Fruit fly (Drosophila melanogaster) whole organism, prepupa: ENCODE data around the gene Notum.

Source experiments
- CG11294 ChIP-seq: fragments of 200-800 bp; sonication (Bioruptor generic); IDR thresholded peaks from 2 replicates; pipeline ENCODE4 v1.3.6; 2022; ENCODE audit warnings: missing biosample characterization, missing genetic modification characterization
- CG11762 ChIP-seq: fragments of 200-800 bp; sonication (Bioruptor generic); optimal IDR thresholded peaks from 3 replicates; lab custom pipeline; 2016; ENCODE audit warnings: missing biosample characterization, missing genetic modification characterization; ENCODE audit not compliant: insufficient read depth
- CG11902 ChIP-seq: fragments of 200-800 bp; sonication (Bioruptor generic); optimal IDR thresholded peaks from 3 replicates; lab custom pipeline; 2016; ENCODE audit warnings: missing biosample characterization, missing genetic modification characterization
- CG15336 ChIP-seq: fragments of 200-800 bp; sonication (Bioruptor generic); IDR thresholded peaks from 2 replicates; pipeline ENCODE4 v1.3.6; 2022; ENCODE audit warnings: missing biosample characterization, missing genetic modification characterization
- CG1621 ChIP-seq: fragments of 200-800 bp; sonication (Bioruptor generic); optimal IDR thresholded peaks from 3 replicates; lab custom pipeline; 2018; ENCODE audit warnings: missing biosample characterization, mild to moderate bottlenecking, missing genetic modification characterization
- CG3032 ChIP-seq: fragments of 200-800 bp; optimal IDR thresholded peaks from 2 replicates; lab custom pipeline; 2019; ENCODE audit warnings: missing biosample characterization, mild to moderate bottlenecking, missing genetic modification characterization, moderate library complexity
- CG32006 ChIP-seq: fragments of 200-800 bp; sonication (Bioruptor generic); optimal IDR thresholded peaks from 3 replicates; lab custom pipeline; 2017; ENCODE audit warnings: missing biosample characterization, mild to moderate bottlenecking, missing genetic modification characterization
- CG34406 ChIP-seq: fragments of 200-800 bp; sonication (Bioruptor generic); optimal IDR thresholded peaks from 3 replicates; lab custom pipeline; 2016; ENCODE audit warnings: missing biosample characterization, missing genetic modification characterization
- CG4318 ChIP-seq: fragments of 200-800 bp; sonication (Bioruptor generic); optimal IDR thresholded peaks from 3 replicates; lab custom pipeline; 2017; ENCODE audit warnings: missing biosample characterization, mild to moderate bottlenecking, missing genetic modification characterization
- CG6276 ChIP-seq: fragments of 200-800 bp; sonication (Bioruptor generic); optimal IDR thresholded peaks from 2 replicates; lab custom pipeline; 2017; ENCODE audit warnings: missing biosample characterization, mild to moderate bottlenecking, missing genetic modification characterization
- CG6792 ChIP-seq: fragments of 200-800 bp; sonication (Bioruptor generic); optimal IDR thresholded peaks from 3 replicates; lab custom pipeline; 2016; ENCODE audit warnings: missing biosample characterization, missing genetic modification characterization
- CG6808 ChIP-seq: fragments of 200-800 bp; sonication (Bioruptor generic); optimal IDR thresholded peaks from 3 replicates; lab custom pipeline; 2017; ENCODE audit warnings: missing biosample characterization, missing genetic modification characterization, mild to moderate bottlenecking, moderate library complexity, missing genetic modification reagents
- CG6854 ChIP-seq: fragments of 200-800 bp; sonication (Bioruptor generic); optimal IDR thresholded peaks from 2 replicates; lab custom pipeline; 2017; ENCODE audit warnings: missing biosample characterization, mild to moderate bottlenecking, missing genetic modification characterization
- CG7368 ChIP-seq: fragments of 200-800 bp; sonication (Bioruptor generic); optimal IDR thresholded peaks from 3 replicates; lab custom pipeline; 2016; ENCODE audit warnings: missing biosample characterization, missing genetic modification characterization
- CG9139 ChIP-seq: fragments of 200-800 bp; sonication (Bioruptor generic); optimal IDR thresholded peaks from 3 replicates; lab custom pipeline; 2017; ENCODE audit warnings: missing biosample characterization, mild to moderate bottlenecking, missing genetic modification characterization
- Ets21C ChIP-seq: fragments of 200-800 bp; sonication (Bioruptor generic); optimal IDR thresholded peaks from 3 replicates; lab custom pipeline; 2016; ENCODE audit warnings: missing biosample characterization, missing genetic modification characterization
- Gug ChIP-seq: fragments of 200-800 bp; sonication (Bioruptor generic); IDR thresholded peaks from 2 replicates; pipeline ENCODE4 v1.3.6; 2022; ENCODE audit warnings: missing biosample characterization, missing genetic modification characterization
- Hr39 ChIP-seq: fragments of 200-800 bp; sonication (Bioruptor generic); optimal IDR thresholded peaks from 2 replicates; lab custom pipeline; 2016; ENCODE audit warnings: missing biosample characterization, missing genetic modification characterization
- Lpt ChIP-seq: fragments of 200-800 bp; sonication (Bioruptor generic); optimal IDR thresholded peaks from 3 replicates; lab custom pipeline; 2016; ENCODE audit warnings: missing biosample characterization, missing genetic modification characterization
- Met ChIP-seq: fragments of 200-800 bp; sonication (Bioruptor generic); optimal IDR thresholded peaks from 3 replicates; lab custom pipeline; 2016; ENCODE audit warnings: missing biosample characterization, missing genetic modification characterization
- OdsH ChIP-seq: fragments of 200-800 bp; sonication (Bioruptor generic); optimal IDR thresholded peaks from 3 replicates; lab custom pipeline; 2016; ENCODE audit warnings: missing biosample characterization, missing genetic modification characterization
- Smox ChIP-seq: fragments of 200-800 bp; sonication (Bioruptor generic); optimal IDR thresholded peaks from 3 replicates; lab custom pipeline; 2016; ENCODE audit warnings: missing biosample characterization, missing genetic modification characterization
- Sox102F ChIP-seq: fragments of 200-800 bp; sonication (Bioruptor generic); optimal IDR thresholded peaks from 2 replicates; lab custom pipeline; 2016; ENCODE audit warnings: missing biosample characterization, mild to moderate bottlenecking, missing genetic modification characterization
- Sox15 ChIP-seq: fragments of 200-800 bp; sonication (Bioruptor generic); optimal IDR thresholded peaks from 3 replicates; lab custom pipeline; 2016; ENCODE audit warnings: missing biosample characterization, missing genetic modification characterization
- acj6 ChIP-seq: fragments of 200-800 bp; sonication (Bioruptor generic); optimal IDR thresholded peaks from 3 replicates; lab custom pipeline; 2016; ENCODE audit warnings: missing biosample characterization, missing genetic modification characterization
- cyc ChIP-seq: fragments of 200-800 bp; sonication (Bioruptor generic); optimal IDR thresholded peaks from 3 replicates; lab custom pipeline; 2016; ENCODE audit warnings: missing biosample characterization, missing genetic modification characterization
- dac ChIP-seq: fragments of 200-800 bp; sonication (Bioruptor generic); optimal IDR thresholded peaks from 2 replicates; lab custom pipeline; 2017; ENCODE audit warnings: missing biosample characterization, mild to moderate bottlenecking, missing genetic modification characterization
- eg ChIP-seq: fragments of 200-800 bp; sonication (Bioruptor generic); IDR thresholded peaks from 3 replicates; pipeline ENCODE4 v1.3.6; 2022; ENCODE audit warnings: missing biosample characterization, missing genetic modification characterization
- fd59A ChIP-seq: fragments of 200-800 bp; sonication (Bioruptor generic); optimal IDR thresholded peaks from 2 replicates; lab custom pipeline; 2017; ENCODE audit warnings: missing biosample characterization, mild to moderate bottlenecking, missing genetic modification characterization, missing genetic modification reagents
- fd85E ChIP-seq: fragments of 200-800 bp; sonication (Bioruptor generic); optimal IDR thresholded peaks from 3 replicates; lab custom pipeline; 2016; ENCODE audit warnings: missing biosample characterization, missing genetic modification characterization
- fkh ChIP-seq: fragments of 200-800 bp; sonication (Bioruptor generic); optimal IDR thresholded peaks from 3 replicates; lab custom pipeline; 2017; ENCODE audit warnings: missing biosample characterization, mild to moderate bottlenecking, missing genetic modification characterization, moderate library complexity
- lz ChIP-seq: fragments of 200-800 bp; sonication (Bioruptor generic); optimal IDR thresholded peaks from 3 replicates; lab custom pipeline; 2016; ENCODE audit warnings: missing biosample characterization, missing genetic modification characterization
- net ChIP-seq: fragments of 200-800 bp; sonication (Bioruptor generic); optimal IDR thresholded peaks from 3 replicates; lab custom pipeline; 2016; ENCODE audit warnings: missing biosample characterization, missing genetic modification characterization
- pdm3 ChIP-seq: fragments of 200-800 bp; sonication (Bioruptor generic); optimal IDR thresholded peaks from 3 replicates; lab custom pipeline; 2016; ENCODE audit warnings: missing biosample characterization, missing genetic modification characterization
- salr ChIP-seq, 2 experiments: fragments of 200-800 bp; sonication (Bioruptor generic); optimal IDR thresholded peaks; 3 replicates each; lab custom pipeline; 2016 to 2018; ENCODE audit warnings: missing biosample characterization in 2 of 2, missing genetic modification characterization in 2 of 2, mild to moderate bottlenecking in 1 of 2
- ss ChIP-seq, 2 experiments: fragments of 200-800 bp; sonication (Bioruptor generic); optimal IDR thresholded peaks; 2 replicates in 1 of 2; 3 replicates in 1 of 2; lab custom pipeline; 2017 to 2018; ENCODE audit warnings: mild to moderate bottlenecking in 2 of 2, missing biosample characterization in 2 of 2, missing genetic modification characterization in 2 of 2, moderate library complexity in 1 of 2
- svp ChIP-seq: fragments of 200-800 bp; sonication (Bioruptor generic); peaks from one replicate; lab custom pipeline; 2016; ENCODE audit warnings: missing biosample characterization, missing genetic modification characterization
- topi ChIP-seq: fragments of 200-800 bp; sonication (Bioruptor generic); optimal IDR thresholded peaks from 3 replicates; lab custom pipeline; 2016; ENCODE audit warnings: missing biosample characterization, missing genetic modification characterization
- vri ChIP-seq: fragments of 200-800 bp; sonication (Bioruptor generic); optimal IDR thresholded peaks from 3 replicates; lab custom pipeline; 2016; ENCODE audit warnings: missing biosample characterization, mild to moderate bottlenecking, missing genetic modification characterization

The Notum gene

dm6 chr3L:16027163-16027633, 3.9 kb downstream of the Notum start (continued):
- TF ChIP-seq vri (GFP tag; lab: Kevin White, UChicago) (no peak), OdsH (GFP tag; lab: Kevin White, UChicago) (peak; percentile 62), CG9139 (GFP tag; lab: Kevin White, UChicago) (peak; percentile 64), fkh (GFP tag; lab: Kevin White, UChicago) (peak; percentile 96), net (GFP tag; lab: Kevin White, UChicago) (peak; percentile 73), CG34406 (GFP tag; lab: Kevin White, UChicago) (peak; percentile 54), CG11294 (GFP tag; lab: Robert Waterston, UW) (peak; percentile 80), CG11762 (GFP tag; lab: Kevin White, UChicago) (peak; percentile 67), Ets21C (GFP tag; lab: Kevin White, UChicago) (peak; percentile 17), CG1621 (peak; percentile 42), CG6792 (GFP tag; lab: Kevin White, UChicago) (peak; percentile 65), topi (GFP tag; lab: Kevin White, UChicago) (peak; percentile 49), CG6276 (peak; percentile 66), lz (GFP tag; lab: Kevin White, UChicago) (peak; percentile 52), ss (GFP tag; optimal IDR thresholded peaks at IDR 0.05; lab: Kevin White, UChicago) (peak; percentile 80 to 85), cyc (GFP tag; lab: Kevin White, UChicago) (peak; percentile 25), acj6 (GFP tag; lab: Kevin White, UChicago) (peak; percentile 58), CG6854 (GFP tag; lab: Kevin White, UChicago) (no peak), Hr39 (peak; percentile 55), Smox (GFP tag; lab: Kevin White, UChicago) (peak; percentile 41), CG3032 (tag; lab: Kevin White, UChicago) (peak; percentile 44), eg (GFP tag; lab: Robert Waterston, UW) (peak; percentile 91)

- TF ChIP-seq CG11902 (no peak), Met (GFP tag; lab: Kevin White, UChicago) (no peak), Ets21C (GFP tag; lab: Kevin White, UChicago) (no peak), salr (GFP tag; optimal IDR thresholded peaks at IDR 0.05; lab: Kevin White, UChicago) (no peak), CG7368 (GFP tag; lab: Kevin White, UChicago) (no peak), CG32006 (GFP tag; lab: Kevin White, UChicago) (no peak), pdm3 (GFP tag; lab: Kevin White, UChicago) (no peak), CG6792 (GFP tag; lab: Kevin White, UChicago) (no peak), fd59A (GFP tag; lab: Kevin White, UChicago) (no peak), Sox102F (GFP tag; lab: Kevin White, UChicago) (no peak), dac (no peak), fkh (GFP tag; lab: Kevin White, UChicago) (peak; percentile 3), fd85E (GFP tag; lab: Kevin White, UChicago) (no peak), CG15336 (GFP tag; lab: Robert Waterston, UW) (peak; percentile 29; the same call in 1 of the 2 replicates), topi (GFP tag; lab: Kevin White, UChicago) (no peak), CG34406 (GFP tag; lab: Kevin White, UChicago) (no peak), vri (GFP tag; lab: Kevin White, UChicago) (no peak)
Observed at dm6 chr3L:16028924-16029323, 5.6 kb downstream of the Notum start.

- TF ChIP-seq svp (GFP tag; lab: Kevin White, UChicago) (no peak), CG4318 (no peak), fkh (GFP tag; lab: Kevin White, UChicago) (no peak), Lpt (GFP tag; lab: Kevin White, UChicago) (no peak), Sox15 (no peak), CG11762 (GFP tag; lab: Kevin White, UChicago) (no peak), Gug (GFP tag; lab: Robert Waterston, UW) (no peak), CG32006 (GFP tag; lab: Kevin White, UChicago) (no peak), CG6808 (GFP tag; lab: Kevin White, UChicago) (no peak), CG6792 (GFP tag; lab: Kevin White, UChicago) (no peak), CG34406 (GFP tag; lab: Kevin White, UChicago) (no peak), fd85E (GFP tag; lab: Kevin White, UChicago) (no peak)
Observed at dm6 chr3L:16033090-16033828, 10.0 kb downstream of the Notum start, which contains the start of the genes CG42717 and CG42716. Gene CG42717, minus strand, starts transcription at chr3L:16033190. Gene CG42716, plus strand, starts transcription at chr3L:16033778.
